Fruit fly (Drosophila melanogaster) whole organism, embryonic: ENCODE results near the gene CG14882.

ENCODE experiments used
- Adf1 ChIP-seq: fragments of 200-800 bp; sonication (Bioruptor generic); IDR thresholded peaks from 2 replicates; pipeline ENCODE4 v1.3.6; 2022; ENCODE audit warnings: missing biosample characterization, missing genetic modification characterization
- Atf3 ChIP-seq: fragments of 200-800 bp; sonication (Bioruptor generic); optimal IDR thresholded peaks from 3 replicates; lab custom pipeline; 2016; ENCODE audit warnings: missing biosample characterization, missing genetic modification characterization
- Awh ChIP-seq: fragments of 200-800 bp; sonication (Bioruptor generic); IDR thresholded peaks from 2 replicates; pipeline ENCODE4, ENCODE4 v1.3.6; 2022; ENCODE audit warnings: missing biosample characterization, missing genetic modification characterization
- Bgb ChIP-seq: fragments of 200-800 bp; sonication (Bioruptor generic); IDR thresholded peaks from 2 replicates; pipeline ENCODE4 v1.3.6; 2022; ENCODE audit warnings: missing biosample characterization, missing genetic modification characterization; ENCODE audit not compliant: partially characterized antibody
- Blimp-1 ChIP-seq: fragments of 200-800 bp; sonication (Bioruptor generic); optimal IDR thresholded peaks from 3 replicates; lab custom pipeline; 2018; ENCODE audit warnings: missing biosample characterization, missing genetic modification characterization, mild to moderate bottlenecking, moderate library complexity, missing genetic modification reagents
- CG10543 ChIP-seq: fragments of 200-800 bp; sonication (Bioruptor generic); optimal IDR thresholded peaks from 3 replicates; lab custom pipeline; 2017; ENCODE audit warnings: missing biosample characterization, mild to moderate bottlenecking, missing genetic modification characterization, moderate library complexity
- CG13123 ChIP-seq: fragments of 200-800 bp; sonication (Bioruptor generic); optimal IDR thresholded peaks from 2 replicates; lab custom pipeline; 2016; ENCODE audit warnings: missing biosample characterization, missing genetic modification characterization
- CG13775 ChIP-seq: fragments of 200-800 bp; sonication (Bioruptor generic); optimal IDR thresholded peaks from 3 replicates; lab custom pipeline; 2017; ENCODE audit warnings: missing biosample characterization, mild to moderate bottlenecking, missing genetic modification characterization
- CG15011 ChIP-seq: fragments of 200-800 bp; sonication (Bioruptor generic); optimal IDR thresholded peaks from 3 replicates; lab custom pipeline; 2018; ENCODE audit warnings: missing biosample characterization, mild to moderate bottlenecking, missing genetic modification characterization
- CG1602 ChIP-seq: fragments of 200-800 bp; sonication (Bioruptor generic); optimal IDR thresholded peaks from 3 replicates; lab custom pipeline; 2016; ENCODE audit warnings: missing biosample characterization, missing genetic modification characterization
- CG17568 ChIP-seq: fragments of 200-800 bp; sonication (Bioruptor generic); optimal IDR thresholded peaks from 2 replicates; lab custom pipeline; 2018; ENCODE audit warnings: missing biosample characterization, mild to moderate bottlenecking, missing genetic modification characterization, moderate library complexity
- CG17612 ChIP-seq: fragments of 200-800 bp; sonication (Bioruptor generic); IDR thresholded peaks from 2 replicates; pipeline ENCODE4 v1.3.6; 2022; ENCODE audit warnings: missing biosample characterization, missing genetic modification characterization
- CG18476 ChIP-seq: fragments of 200-800 bp; sonication (Bioruptor generic); optimal IDR thresholded peaks from 2 replicates; lab custom pipeline; 2016; ENCODE audit warnings: missing biosample characterization, mild to moderate bottlenecking, missing genetic modification characterization
- CG2116 ChIP-seq: fragments of 200-800 bp; sonication (Bioruptor generic); optimal IDR thresholded peaks from 3 replicates; lab custom pipeline; 2018; ENCODE audit warnings: missing biosample characterization, mild to moderate bottlenecking, missing genetic modification characterization
- CG3065 ChIP-seq: fragments of 200-800 bp; sonication (Bioruptor generic); optimal IDR thresholded peaks from 2 replicates; lab custom pipeline; 2016; ENCODE audit warnings: missing biosample characterization, missing genetic modification characterization
- CG34422 ChIP-seq: fragments of 200-800 bp; sonication (Bioruptor generic); IDR thresholded peaks from 3 replicates; pipeline ENCODE4 v1.3.6; 2022; ENCODE audit warnings: missing biosample characterization, missing genetic modification characterization
- CG4282 ChIP-seq: fragments of 200-800 bp; sonication (Bioruptor generic); optimal IDR thresholded peaks from 2 replicates; lab custom pipeline; 2016; ENCODE audit warnings: missing biosample characterization, missing genetic modification characterization
- CG4707 ChIP-seq: fragments of 200-800 bp; sonication (Bioruptor generic); optimal IDR thresholded peaks from 2 replicates; lab custom pipeline; 2018; ENCODE audit warnings: missing biosample characterization, mild to moderate bottlenecking, missing genetic modification characterization, moderate library complexity
- CG6765 ChIP-seq: fragments of 200-800 bp; sonication (Bioruptor generic); optimal IDR thresholded peaks from 3 replicates; lab custom pipeline; 2017; ENCODE audit warnings: missing biosample characterization, mild to moderate bottlenecking, missing genetic modification characterization
- CG7839 ChIP-seq: fragments of 200-800 bp; sonication (Bioruptor generic); optimal IDR thresholded peaks from 3 replicates; lab custom pipeline; 2018; ENCODE audit warnings: missing biosample characterization, mild to moderate bottlenecking, missing genetic modification characterization, moderate library complexity
- CG7928 ChIP-seq: fragments of 200-800 bp; sonication (Bioruptor generic); optimal IDR thresholded peaks from 2 replicates; lab custom pipeline; 2017; ENCODE audit warnings: missing biosample characterization, mild to moderate bottlenecking, missing genetic modification characterization
- Elba2 ChIP-seq: fragments of 200-800 bp; sonication (Bioruptor generic); optimal IDR thresholded peaks from 3 replicates; lab custom pipeline; 2016; ENCODE audit warnings: missing biosample characterization, missing genetic modification characterization
- Gug ChIP-seq: fragments of 200-800 bp; sonication (Bioruptor generic); IDR thresholded peaks from 4 replicates; pipeline ENCODE4 v1.3.6; 2022; ENCODE audit warnings: missing biosample characterization, missing genetic modification characterization
- MESR4 ChIP-seq: fragments of 200-800 bp; sonication (Bioruptor generic); optimal IDR thresholded peaks from 2 replicates; lab custom pipeline; 2018; ENCODE audit warnings: missing biosample characterization, mild to moderate bottlenecking, missing genetic modification characterization, moderate library complexity
- Oli ChIP-seq: fragments of 200-800 bp; sonication (Bioruptor generic); optimal IDR thresholded peaks from 2 replicates; lab custom pipeline; 2018; ENCODE audit warnings: missing biosample characterization, mild to moderate bottlenecking, missing genetic modification characterization, moderate library complexity
- Ravus ChIP-seq: fragments of 200-800 bp; sonication (Bioruptor generic); IDR thresholded peaks from 2 replicates; pipeline ENCODE4 v1.3.6; 2022; ENCODE audit warnings: missing biosample characterization, missing genetic modification characterization
- Six4 ChIP-seq: fragments of 200-800 bp; sonication (Bioruptor generic); optimal IDR thresholded peaks from 2 replicates; lab custom pipeline; 2016; ENCODE audit warnings: missing biosample characterization, missing genetic modification characterization
- Trl ChIP-seq, 3 experiments: fragments of >200 bp in 2 of 3; fragments of 200-800 bp in 1 of 3; sonication (Bioruptor generic) in 1 of 3; optimal IDR thresholded peaks; 2 replicates in 1 of 3; 3 replicates in 2 of 3; lab custom pipeline; 2016 to 2017; ENCODE audit warnings: missing biosample characterization in 1 of 3, missing genetic modification characterization in 1 of 3
- Usf ChIP-seq: fragments of 200-800 bp; sonication (Bioruptor generic); optimal IDR thresholded peaks from 2 replicates; lab custom pipeline; 2017; ENCODE audit warnings: missing genotype, missing biosample characterization, missing genetic modification characterization
- YL-1 ChIP-seq: fragments of 200-800 bp; sonication (Bioruptor generic); optimal IDR thresholded peaks from 3 replicates; lab custom pipeline; 2017; ENCODE audit warnings: missing biosample characterization, mild to moderate bottlenecking, missing genetic modification characterization
- abd-A ChIP-seq: fragments of 200-800 bp; sonication (Bioruptor generic); optimal IDR thresholded peaks from 3 replicates; lab custom pipeline; 2019; ENCODE audit warnings: missing biosample characterization, mild to moderate bottlenecking, missing genetic modification characterization, moderate library complexity
- aop ChIP-seq: fragments of 200-800 bp; sonication (Bioruptor generic); IDR thresholded peaks from 2 replicates; pipeline ENCODE4 v1.3.6; 2022; ENCODE audit warnings: missing biosample characterization, missing genetic modification characterization
- az2 ChIP-seq: fragments of 200-800 bp; sonication (Bioruptor generic); optimal IDR thresholded peaks from 3 replicates; lab custom pipeline; 2016; ENCODE audit warnings: missing biosample characterization, missing genetic modification characterization
- caup ChIP-seq: fragments of 200-800 bp; sonication (Bioruptor generic); optimal IDR thresholded peaks from 3 replicates; lab custom pipeline; 2017; ENCODE audit warnings: missing biosample characterization, mild to moderate bottlenecking, missing genetic modification characterization, moderate library complexity; ENCODE audit not compliant: severe bottlenecking
- exex ChIP-seq: fragments of 200-800 bp; sonication (Bioruptor generic); optimal IDR thresholded peaks from 4 replicates; lab custom pipeline; 2018; ENCODE audit warnings: missing biosample characterization, mild to moderate bottlenecking, missing genetic modification characterization, moderate library complexity
- fu2 ChIP-seq: fragments of 200-800 bp; sonication (Bioruptor generic); optimal IDR thresholded peaks from 2 replicates; lab custom pipeline; 2016; ENCODE audit warnings: missing biosample characterization, missing genetic modification characterization
- gsb ChIP-seq: fragments of 200-800 bp; sonication (Bioruptor generic); IDR thresholded peaks from 2 replicates; pipeline ENCODE4 v1.3.6; 2022; ENCODE audit warnings: missing biosample characterization, missing genetic modification characterization
- pan ChIP-seq, 4 experiments: fragments of >200 bp in 3 of 4; fragments of 200-800 bp in 1 of 4; sonication (Bioruptor generic) in 1 of 4; optimal IDR thresholded peaks in 3 of 4; IDR thresholded peaks in 1 of 4; 2 replicates each; pipeline versions ENCODE4 v1.3.6 to Lab custom; 2017 to 2022; ENCODE audit warnings: missing biosample characterization in 2 of 4, missing genetic modification characterization in 2 of 4, mixed read lengths in 1 of 4
- peb ChIP-seq: fragments of 200-800 bp; sonication (Bioruptor generic); IDR thresholded peaks from 2 replicates; pipeline ENCODE4 v1.3.6; 2022; ENCODE audit warnings: missing biosample characterization, missing genetic modification characterization
- pho ChIP-seq: fragments of 200-800 bp; sonication (Bioruptor generic); optimal IDR thresholded peaks from 2 replicates; lab custom pipeline; 2016; ENCODE audit warnings: missing biosample characterization, missing genetic modification characterization
- sim ChIP-seq: fragments of 200-800 bp; sonication (Bioruptor generic); IDR thresholded peaks from 2 replicates; pipeline ENCODE4 v1.3.6; 2022; ENCODE audit warnings: missing biosample characterization, missing genetic modification characterization
- slp2 ChIP-seq: fragments of 200-800 bp; sonication (Bioruptor generic); optimal IDR thresholded peaks from 2 replicates; lab custom pipeline; 2016; ENCODE audit warnings: missing biosample characterization, missing genetic modification characterization
- sqz ChIP-seq: fragments of 200-800 bp; sonication (Bioruptor generic); optimal IDR thresholded peaks from 3 replicates; lab custom pipeline; 2018; ENCODE audit warnings: missing biosample characterization, mild to moderate bottlenecking, missing genetic modification characterization
- stwl ChIP-seq: fragments of 200-800 bp; sonication (Bioruptor generic); optimal IDR thresholded peaks from 3 replicates; lab custom pipeline; 2018; ENCODE audit warnings: missing biosample characterization, mild to moderate bottlenecking, missing genetic modification characterization, moderate library complexity
- tll ChIP-seq, 2 experiments: fragments of 200-800 bp in 1 of 2; fragments of >200 bp in 1 of 2; sonication (Bioruptor generic) in 1 of 2; optimal IDR thresholded peaks; 2 replicates each; lab custom pipeline; 2017 to 2019; ENCODE audit warnings: missing biosample characterization in 2 of 2, missing genetic modification characterization in 2 of 2, mild to moderate bottlenecking in 1 of 2, moderate library complexity in 1 of 2
- tna ChIP-seq: fragments of 200-800 bp; sonication (Bioruptor generic); IDR thresholded peaks from 2 replicates; pipeline ENCODE4 v1.3.6; 2022; ENCODE audit warnings: missing biosample characterization, missing genetic modification characterization; ENCODE audit not compliant: partially characterized antibody
- zen2 ChIP-seq: fragments of 200-800 bp; sonication (Bioruptor generic); IDR thresholded peaks from 3 replicates; pipeline ENCODE4 v1.3.6; 2022; ENCODE audit warnings: missing biosample characterization, missing genetic modification characterization; ENCODE audit not compliant: partially characterized antibody

Gene CG14882

dm6 chr3R:16449187-16449973, 6.4 kb downstream of the CG14882 start (continued):
- peak; percentile 92 for TF ChIP-seq Usf (GFP tag; lab: Kevin White, UChicago)
- TF ChIP-seq Adf1 (GFP tag; lab: Robert Waterston, UW): no peak
- no peak for TF ChIP-seq pan (optimal IDR thresholded peaks at IDR 0.05; lab: Kevin White, UChicago)
- peak in 1 of 2 experiments; percentile 92 for TF ChIP-seq pan (GFP tag; optimal IDR thresholded peaks at IDR 0.05 in 1 of 2, IDR thresholded peaks at IDR 0.05 in 1 of 2)
- peak; percentile 93 for TF ChIP-seq Six4 (GFP tag; lab: Kevin White, UChicago)
- TF ChIP-seq caup (GFP tag; lab: Kevin White, UChicago): peak; percentile 74
- TF ChIP-seq gsb (GFP tag; lab: Robert Waterston, UW): peak; percentile 75
- TF ChIP-seq CG2116: peak; percentile 43
- no peak for TF ChIP-seq CG6765 (GFP tag; lab: Kevin White, UChicago)
- TF ChIP-seq CG4707: peak; percentile 90
- no peak for TF ChIP-seq tna (GFP tag; lab: Robert Waterston, UW)
- no peak for TF ChIP-seq tll (GFP tag; optimal IDR thresholded peaks at IDR 0.05; lab: Kevin White, UChicago)
- peak; percentile 78 for TF ChIP-seq Ravus
- peak; percentile 86 for TF ChIP-seq CG3065 (GFP tag; lab: Kevin White, UChicago)
- TF ChIP-seq CG1602 (GFP tag; lab: Kevin White, UChicago): peak; percentile 92
- TF ChIP-seq exex (tag; lab: Kevin White, UChicago): peak; percentile 13
- TF ChIP-seq MESR4 (GFP tag; lab: Kevin White, UChicago): peak; percentile 19
- peak; percentile 76 for TF ChIP-seq fu2 (GFP tag; lab: Kevin White, UChicago)
- TF ChIP-seq CG13123 (GFP tag; lab: Kevin White, UChicago): peak; percentile 66
- TF ChIP-seq Blimp-1 (GFP tag; lab: Kevin White, UChicago): peak; percentile 96
- peak; percentile 96 for TF ChIP-seq CG7839
- TF ChIP-seq slp2 (GFP tag; lab: Kevin White, UChicago): peak; percentile 89
- TF ChIP-seq CG15011 (GFP tag; lab: Kevin White, UChicago): peak; percentile 71
- TF ChIP-seq Elba2 (GFP tag; lab: Kevin White, UChicago): peak; percentile 31
- peak; percentile 59 for TF ChIP-seq stwl
- peak; percentile 84 for TF ChIP-seq CG17612
- TF ChIP-seq CG17568: peak; percentile 72
- TF ChIP-seq CG7928: peak; percentile 36
- TF ChIP-seq CG13775 (GFP tag; lab: Kevin White, UChicago): peak; percentile 72
- TF ChIP-seq sim (GFP tag; lab: Robert Waterston, UW): peak; percentile 94
- TF ChIP-seq CG18476 (GFP tag; lab: Kevin White, UChicago): peak; percentile 85
- TF ChIP-seq Atf3 (GFP tag; lab: Kevin White, UChicago): peak; percentile 95
- peak; percentile 68 for TF ChIP-seq Bgb (GFP tag; lab: Robert Waterston, UW)
- peak; percentile 93 for TF ChIP-seq Oli
- TF ChIP-seq CG34422 (GFP tag; lab: Robert Waterston, UW): peak; percentile 96
- TF ChIP-seq sqz: peak; percentile 91
- peak; percentile 65 to 87 for TF ChIP-seq Trl (optimal IDR thresholded peaks at IDR 0.05; lab: Kevin White, UChicago)
- TF ChIP-seq Trl (GFP tag; optimal IDR thresholded peaks at IDR 0.05; lab: Kevin White, UChicago): peak; percentile 81
- TF ChIP-seq YL-1 (GFP tag; lab: Kevin White, UChicago): peak; percentile 71
- peak; percentile 97 for TF ChIP-seq Gug (GFP tag; lab: Robert Waterston, UW)
- TF ChIP-seq aop: peak; percentile 95
- peak; percentile 96 for TF ChIP-seq peb (GFP tag; lab: Robert Waterston, UW)
- peak; percentile 61 for TF ChIP-seq pho (GFP tag; lab: Kevin White, UChicago)
- TF ChIP-seq az2 (GFP tag; lab: Kevin White, UChicago): peak; percentile 94
- 0 out of 3 replicates have a peak, but pooled peaks have one; percentile 34 for TF ChIP-seq zen2 (GFP tag; lab: Robert Waterston, UW)
- TF ChIP-seq CG4282 (GFP tag; lab: Kevin White, UChicago): peak; percentile 16
- no peak for TF ChIP-seq abd-A (tag; lab: Kevin White, UChicago)
- peak; percentile 96 for TF ChIP-seq Awh (GFP tag; lab: Robert Waterston, UW)
- TF ChIP-seq CG10543 (GFP tag; lab: Kevin White, UChicago): peak; percentile 73
